Fruit fly (Drosophila melanogaster): ENCODE data around the gene mTerf3.

- TF ChIP-seq CG15710 (tag; optimal IDR thresholded peaks at IDR 0.05), result no peak
- no peak for TF ChIP-seq CG14655 (GFP tag; optimal IDR thresholded peaks at IDR 0.05)
- no peak for TF ChIP-seq CG13204 (GFP tag; optimal IDR thresholded peaks at IDR 0.05)
- TF ChIP-seq gl (tag; optimal IDR thresholded peaks at IDR 0.05), result peak; percentile 26
- TF ChIP-seq Snoo (tag; optimal IDR thresholded peaks at IDR 0.05), result no peak
- no peak for TF ChIP-seq CG12605 (GFP tag; IDR thresholded peaks at IDR 0.05)
- no peak for TF ChIP-seq D1 (tag; optimal IDR thresholded peaks at IDR 0.05)
- peak; percentile 32 for TF ChIP-seq EcR (GFP tag; optimal IDR thresholded peaks at IDR 0.05)
- peak; percentile 61; the same call in 1 of the 3 replicates for TF ChIP-seq CG4496 (GFP tag; IDR thresholded peaks at IDR 0.05)
- TF ChIP-seq CG17806 (tag; optimal IDR thresholded peaks at IDR 0.05), result peak; percentile 1
- no peak for TF ChIP-seq fd96Ca (GFP tag; IDR thresholded peaks at IDR 0.05)
Observed at dm6 chr3L:20497124-20497996, 23.2 kb downstream of the mTerf3 start, which contains the start of gene CG32425.

Data from whole organism, pupa.